Worm (Caenorhabditis elegans): ENCODE data around the gene nhr-98.

DNA sequence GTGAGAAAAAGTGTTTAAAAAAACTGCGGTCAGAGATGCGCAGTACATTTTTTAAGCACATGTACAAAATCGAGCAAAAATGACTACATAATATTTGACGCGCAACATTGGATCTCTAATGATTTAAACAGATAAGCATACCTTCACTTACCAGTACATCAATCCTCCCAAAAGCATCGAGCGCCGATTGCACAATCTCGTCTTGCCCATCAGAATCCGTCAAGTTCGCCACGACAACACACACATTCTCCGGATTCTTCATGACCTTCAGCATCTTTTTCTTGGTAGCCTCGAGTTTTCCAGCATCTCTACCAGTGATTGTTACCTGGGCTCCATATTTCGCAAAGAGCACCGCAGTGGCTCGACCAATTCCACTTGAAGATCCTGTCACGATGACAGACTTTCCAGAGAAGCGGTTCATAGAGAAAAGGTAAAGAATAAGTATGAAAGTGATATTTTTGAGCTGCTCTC is 49.2 kb downstream of the nhr-98 start, which contains the start of gene T01G6.10:
- no peak for TF ChIP-seq unc-39 (tag; optimal IDR thresholded peaks at IDR 0.05)
- TF ChIP-seq nhr-10 (tag; optimal IDR thresholded peaks at IDR 0.05), result no peak
- no peak for TF ChIP-seq alr-1 (tag; optimal IDR thresholded peaks at IDR 0.05)
